Fruit fly (Drosophila melanogaster): ENCODE data around the gene lz.

The lz gene

DNA sequence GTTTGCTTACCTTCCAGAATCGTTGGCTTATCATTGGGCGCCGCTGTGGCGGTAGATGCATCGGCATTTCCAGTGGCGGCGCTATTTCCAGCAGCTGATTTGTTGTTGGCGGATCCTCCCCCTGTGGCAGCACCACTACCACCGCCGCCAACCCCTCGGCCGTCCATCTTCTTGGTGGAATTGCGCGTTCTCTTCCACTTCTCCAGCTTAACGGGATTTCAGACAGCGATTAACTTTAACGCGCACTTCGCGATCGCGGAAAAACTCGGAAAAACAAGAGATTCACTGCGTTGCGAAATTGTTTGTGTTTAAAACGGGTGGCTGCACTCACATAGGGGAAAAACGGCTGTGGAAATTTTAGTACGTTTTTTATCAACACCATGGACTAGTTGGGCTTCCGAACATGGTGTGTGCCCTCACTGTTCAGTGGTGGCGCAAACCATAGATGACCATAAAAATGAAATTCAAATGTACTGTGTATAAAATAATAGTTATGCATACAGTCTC lies 1.6 kb upstream of the lz start, which contains the start of gene c11.1 (continued):
- TF ChIP-seq al (GFP tag; IDR thresholded peaks at IDR 0.05) (no peak), grau (tag; optimal IDR thresholded peaks at IDR 0.05) (peak; percentile 15), CG12391 (tag; optimal IDR thresholded peaks at IDR 0.05) (peak; percentile 31), CG6791 (GFP tag; IDR thresholded peaks at IDR 0.05; ENCODE audit: partially characterized antibody) (0 out of 3 replicates have a peak, but pooled peaks have one; percentile 43), trh (GFP tag; optimal IDR thresholded peaks at IDR 0.05) (no peak), sna (GFP tag; IDR thresholded peaks at IDR 0.05; ENCODE audit: partially characterized antibody) (0 out of 2 replicates have a peak, but pooled peaks have one; percentile 35), dysf (GFP tag; IDR thresholded peaks at IDR 0.05) (peak; percentile 39; the same call in 1 of the 3 replicates), CG34376 (GFP tag; optimal IDR thresholded peaks at IDR 0.05) (no peak), unpg (GFP tag; optimal IDR thresholded peaks at IDR 0.05) (no peak), CG2889 (GFP tag; IDR thresholded peaks at IDR 0.05) (no peak), CG11398 (GFP tag; optimal IDR thresholded peaks at IDR 0.05) (no peak), CG14710 (tag; optimal IDR thresholded peaks at IDR 0.05) (peak; percentile 38), CG12659 (GFP tag; optimal IDR thresholded peaks at IDR 0.05) (peak; percentile 64), emc (GFP tag; optimal IDR thresholded peaks at IDR 0.05) (no peak), HLH54F (GFP tag; optimal IDR thresholded peaks at IDR 0.05) (no peak), CG10543 (GFP tag; optimal IDR thresholded peaks at IDR 0.05) (peak; percentile 1), Dbx (GFP tag; IDR thresholded peaks at IDR 0.05) (no peak), CG10274 (GFP tag; optimal IDR thresholded peaks at IDR 0.05) (no peak), CG15479 (GFP tag; optimal IDR thresholded peaks at IDR 0.05) (peak; percentile 83), stwl (tag; optimal IDR thresholded peaks at IDR 0.05) (peak; percentile 11), Dfd (GFP tag; optimal IDR thresholded peaks at IDR 0.05) (no peak), CG32772 (GFP tag; IDR thresholded peaks at IDR 0.05) (no peak), Gsc (GFP tag; IDR thresholded peaks at IDR 0.05) (no peak), pzg (GFP tag; optimal IDR thresholded peaks at IDR 0.05) (peak; percentile 83), knrl (GFP tag; IDR thresholded peaks at IDR 0.05; ENCODE audit: partially characterized antibody) (peak; percentile 53; the same call in 2 of the 3 replicates), Xrp1 (GFP tag; IDR thresholded peaks at IDR 0.05) (no peak), CG6854 (GFP tag; optimal IDR thresholded peaks at IDR 0.05) (no peak), sim (GFP tag; IDR thresholded peaks at IDR 0.05) (no peak), CG42726 (GFP tag; IDR thresholded peaks at IDR 0.05; ENCODE audit: partially characterized antibody) (0 out of 2 replicates have a peak, but pooled peaks have one; percentile 10), CG8924 (tag; optimal IDR thresholded peaks at IDR 0.05) (peak; percentile 14), CG17912 (GFP tag; optimal IDR thresholded peaks at IDR 0.05) (no peak), croc (GFP tag; conservative IDR thresholded peaks at IDR 0.05) (no peak), Doc2 (GFP tag; IDR thresholded peaks at IDR 0.05) (no peak), CG34422 (GFP tag; IDR thresholded peaks at IDR 0.05) (peak; percentile 53; the same call in 2 of the 3 replicates), Usf (GFP tag; optimal IDR thresholded peaks at IDR 0.05) (no peak), CG16813 (GFP tag; IDR thresholded peaks at IDR 0.05; ENCODE audit: partially characterized antibody) (peak; percentile 29; the same call in 1 of the 3 replicates), Nf-YC (tag; optimal IDR thresholded peaks at IDR 0.05) (peak; percentile 59), dpn (GFP tag; optimal IDR thresholded peaks at IDR 0.05) (peak in 1 of 2 experiments; percentile 5), da (GFP tag; optimal IDR thresholded peaks at IDR 0.05) (no peak), Med (GFP tag) (peak; percentile 67), CG9609 (GFP tag; optimal IDR thresholded peaks at IDR 0.05) (no peak), ash1 (GFP tag; optimal IDR thresholded peaks at IDR 0.05) (no peak), Stat92E (GFP tag; optimal IDR thresholded peaks at IDR 0.05) (no peak), mld (GFP tag; IDR thresholded peaks at IDR 0.05; ENCODE audit: partially characterized antibody) (no peak), YL-1 (GFP tag; optimal IDR thresholded peaks at IDR 0.05) (peak; percentile 20), CG12071 (GFP tag; optimal IDR thresholded peaks at IDR 0.05) (no peak), aop (GFP tag; IDR thresholded peaks at IDR 0.05) (no peak), cg (GFP tag; optimal IDR thresholded peaks at IDR 0.05) (peak; percentile 35), jing (GFP tag; optimal IDR thresholded peaks at IDR 0.05) (no peak), Awh (GFP tag; IDR thresholded peaks at IDR 0.05) (no peak)

Measured in whole organism, embryonic.